Worm (Caenorhabditis elegans) whole organism, L4/young adult: ENCODE data around the gene rpl-36.

Source experiments
- W03F9.2 ChIP-seq: fragments of 150-350 bp; optimal IDR thresholded peaks from 2 replicates; lab custom pipeline; 2014; ENCODE audit warnings: missing biosample characterization, missing genetic modification characterization
- dao-5 ChIP-seq: sonication (generic microtip); optimal IDR thresholded peaks from 2 replicates; lab custom pipeline; 2016; ENCODE audit warnings: missing genotype, missing genetic modification characterization, moderate library complexity, missing compliant biosample characterization

DNA sequence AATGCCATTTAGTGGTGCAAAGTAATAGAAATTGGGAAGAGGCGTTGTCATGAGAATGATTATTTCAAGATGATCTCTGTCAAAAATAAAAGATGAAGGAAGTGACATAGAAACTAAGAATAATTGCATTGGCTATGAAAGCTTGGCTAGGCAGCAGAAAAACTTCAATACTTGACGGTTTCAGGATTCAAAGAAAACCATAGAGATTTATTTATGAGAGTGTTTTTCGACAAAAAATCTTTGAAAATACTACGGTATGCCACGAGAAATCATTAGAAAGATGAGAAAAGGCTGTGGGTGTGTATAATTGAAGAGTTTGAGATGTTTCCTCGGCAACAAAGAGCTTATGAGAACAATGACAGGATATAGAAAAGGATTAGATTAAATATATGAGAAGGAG is 5.4 kb downstream of the rpl-36 start, which contains the start of gene F37C12.14:
- TF ChIP-seq W03F9.2 = no peak
- no peak for TF ChIP-seq dao-5 (tag; lab: Kevin White, UChicago)
